Worm (Caenorhabditis elegans) whole organism, mixed stage, embryonic: ENCODE data around the gene F32H5.4.

Experiments
- M03D4.4 ChIP-seq: sonication (generic microtip); optimal IDR thresholded peaks from 2 replicates; lab custom pipeline; 2017; ENCODE audit warnings: mild to moderate bottlenecking, missing genetic modification characterization, missing compliant biosample characterization
- bed-3 ChIP-seq: fragments of 200-800 bp; sonication (Bioruptor generic); optimal IDR thresholded peaks from 3 replicates; lab custom pipeline; 2018; ENCODE audit warnings: mild to moderate bottlenecking, missing genetic modification characterization, moderate library complexity, missing compliant biosample characterization
- blmp-1 ChIP-seq: fragments of 150-350 bp; optimal IDR thresholded peaks from 2 replicates; lab custom pipeline; 2014; ENCODE audit warnings: missing biosample characterization, missing genetic modification characterization
- ceh-39 ChIP-seq: fragments of 150-350 bp; optimal IDR thresholded peaks from 2 replicates; lab custom pipeline; 2014; ENCODE audit warnings: missing biosample characterization, missing genetic modification characterization
- ceh-43 ChIP-seq: fragments of 200-800 bp; sonication (Bioruptor generic); optimal IDR thresholded peaks from 2 replicates; lab custom pipeline; 2018; ENCODE audit warnings: mild to moderate bottlenecking, missing genetic modification characterization, moderate library complexity, missing compliant biosample characterization
- ceh-83 ChIP-seq: fragments of 200-800 bp; sonication (Bioruptor generic); optimal IDR thresholded peaks from 2 replicates; lab custom pipeline; 2018; ENCODE audit warnings: mild to moderate bottlenecking, missing genetic modification characterization, missing compliant biosample characterization
- cnd-1 ChIP-seq: fragments of 200-800 bp; sonication (Bioruptor generic); optimal IDR thresholded peaks from 2 replicates; lab custom pipeline; 2018; ENCODE audit warnings: mild to moderate bottlenecking, missing genetic modification characterization, missing compliant biosample characterization
- drap-1 ChIP-seq: fragments of 200-800 bp; sonication (Bioruptor generic); optimal IDR thresholded peaks from 3 replicates; lab custom pipeline; 2018; ENCODE audit warnings: mild to moderate bottlenecking, missing genetic modification characterization, missing compliant biosample characterization
- elt-1 ChIP-seq: sonication (generic microtip); optimal IDR thresholded peaks from 2 replicates; lab custom pipeline; 2017; ENCODE audit warnings: missing genetic modification characterization, mild to moderate bottlenecking, missing compliant biosample characterization, antibody characterized with exemption, moderate library complexity, borderline replicate concordance; ENCODE audit not compliant: insufficient read depth
- elt-3 ChIP-seq: fragments of 150-350 bp; optimal IDR thresholded peaks from 2 replicates; lab custom pipeline; 2014; ENCODE audit warnings: missing biosample characterization, missing genetic modification characterization
- ham-2 ChIP-seq: fragments of 200-800 bp; sonication (Bioruptor generic); optimal IDR thresholded peaks from 2 replicates; lab custom pipeline; 2018; ENCODE audit warnings: mild to moderate bottlenecking, missing genetic modification characterization, missing compliant biosample characterization
- lin-13 ChIP-seq: fragments of 150-350 bp; optimal IDR thresholded peaks from 2 replicates; lab custom pipeline; 2014; ENCODE audit warnings: missing biosample characterization, missing genetic modification characterization
- lin-32 ChIP-seq: fragments of 200-800 bp; sonication (Bioruptor generic); optimal IDR thresholded peaks from 2 replicates; lab custom pipeline; 2018; ENCODE audit warnings: mild to moderate bottlenecking, missing genetic modification characterization, missing compliant biosample characterization
- lsy-2 ChIP-seq: fragments of 150-350 bp; optimal IDR thresholded peaks from 2 replicates; lab custom pipeline; 2014; ENCODE audit warnings: missing biosample characterization, missing genetic modification characterization
- mab-5 ChIP-seq: fragments of 150-350 bp; optimal IDR thresholded peaks from 2 replicates; lab custom pipeline; 2014; ENCODE audit warnings: missing biosample characterization, missing genetic modification characterization
- mls-2 ChIP-seq: sonication (generic microtip); optimal IDR thresholded peaks from 2 replicates; lab custom pipeline; 2016; ENCODE audit warnings: mild to moderate bottlenecking, missing genetic modification characterization, moderate library complexity, missing compliant biosample characterization
- nhr-12 ChIP-seq: fragments of 150-350 bp; optimal IDR thresholded peaks from 2 replicates; lab custom pipeline; 2014; ENCODE audit warnings: missing biosample characterization, missing genetic modification characterization
- nhr-2 ChIP-seq: fragments of 150-350 bp; optimal IDR thresholded peaks from 2 replicates; lab custom pipeline; 2014; ENCODE audit warnings: missing biosample characterization, missing genetic modification characterization
- nhr-28 ChIP-seq: fragments of 150-350 bp; optimal IDR thresholded peaks from 2 replicates; lab custom pipeline; 2014; ENCODE audit warnings: missing biosample characterization, missing genetic modification characterization
- nhr-76 ChIP-seq: sonication (generic microtip); optimal IDR thresholded peaks from 2 replicates; lab custom pipeline; 2017; ENCODE audit warnings: missing biosample characterization, missing genetic modification characterization
- sem-2 ChIP-seq: fragments of 200-800 bp; sonication (Bioruptor generic); optimal IDR thresholded peaks from 2 replicates; lab custom pipeline; 2018; ENCODE audit warnings: mild to moderate bottlenecking, missing genetic modification characterization, missing compliant biosample characterization
- snpc-4 ChIP-seq: fragments of 150-350 bp; optimal IDR thresholded peaks from 2 replicates; lab custom pipeline; 2014; ENCODE audit warnings: missing biosample characterization, missing genetic modification characterization
- sptf-1 ChIP-seq: sonication (generic microtip); optimal IDR thresholded peaks from 2 replicates; lab custom pipeline; 2017; ENCODE audit warnings: mild to moderate bottlenecking, missing genetic modification characterization, moderate library complexity, missing compliant biosample characterization
- tbx-8 ChIP-seq: fragments of 200-800 bp; sonication (Bioruptor generic); optimal IDR thresholded peaks from 2 replicates; lab custom pipeline; 2018; ENCODE audit warnings: mild to moderate bottlenecking, missing genetic modification characterization, moderate library complexity, missing compliant biosample characterization
- unc-120 ChIP-seq: sonication (generic microtip); optimal IDR thresholded peaks from 2 replicates; lab custom pipeline; 2017; ENCODE audit warnings: missing genetic modification characterization, missing compliant biosample characterization; ENCODE audit not compliant: poor library complexity, severe bottlenecking
- unc-39 ChIP-seq: fragments of 150-350 bp; optimal IDR thresholded peaks from 2 replicates; lab custom pipeline; 2014; ENCODE audit warnings: missing biosample characterization, missing genetic modification characterization
- unc-62 ChIP-seq: fragments of 150-350 bp; optimal IDR thresholded peaks from 2 replicates; lab custom pipeline; 2014; ENCODE audit warnings: missing biosample characterization, missing genetic modification reagents, missing genetic modification characterization
- zip-8 ChIP-seq: fragments of 150-350 bp; optimal IDR thresholded peaks from 2 replicates; lab custom pipeline; 2014; ENCODE audit warnings: missing biosample characterization, missing genetic modification characterization
- ztf-11 ChIP-seq: fragments of 150-350 bp; optimal IDR thresholded peaks from 2 replicates; lab custom pipeline; 2014; ENCODE audit warnings: missing biosample characterization, missing genetic modification characterization

Gene F32H5.4

ce11 chrV:13327463-13327862 is 32.9 kb upstream of the F32H5.4 start, which contains the start of gene str-37:
Gene str-37, plus strand, starts transcription at chrV:13327763.
- TF ChIP-seq unc-62 (GFP tag; lab: Kevin White, UChicago) (no peak), cnd-1 (tag; lab: Kevin White, UChicago) (no peak), ceh-39 (no peak)

ce11 chrV:13330919-13331318 is 29.4 kb upstream of the F32H5.4 start, which contains the start of gene nhr-129:
Gene nhr-129, minus strand, starts transcription at chrV:13331019.
- TF ChIP-seq nhr-28 (tag; lab: Kevin White, UChicago) (no peak), snpc-4 (tag; lab: Kevin White, UChicago) (no peak), zip-8 (no peak), lin-32 (GFP tag; lab: Kevin White, UChicago) (no peak), mab-5 (tag; lab: Kevin White, UChicago) (no peak), mls-2 (no peak), elt-3 (tag; lab: Kevin White, UChicago) (no peak), sptf-1 (no peak), unc-120 (tag; lab: Kevin White, UChicago) (no peak), lin-13 (tag; lab: Kevin White, UChicago) (no peak), blmp-1 (tag; lab: Kevin White, UChicago) (no peak), nhr-12 (tag; lab: Kevin White, UChicago) (no peak), nhr-2 (tag; lab: Kevin White, UChicago) (no peak), lsy-2 (tag; lab: Kevin White, UChicago) (no peak), elt-1 (tag; lab: Kevin White, UChicago) (no peak), unc-39 (tag; lab: Kevin White, UChicago) (no peak), tbx-8 (GFP tag; lab: Kevin White, UChicago) (no peak), ceh-83 (GFP tag; lab: Kevin White, UChicago) (no peak), nhr-76 (tag; lab: Kevin White, UChicago) (no peak)
- TF ChIP-seq, all 35 proteins: peak for 0

DNA sequence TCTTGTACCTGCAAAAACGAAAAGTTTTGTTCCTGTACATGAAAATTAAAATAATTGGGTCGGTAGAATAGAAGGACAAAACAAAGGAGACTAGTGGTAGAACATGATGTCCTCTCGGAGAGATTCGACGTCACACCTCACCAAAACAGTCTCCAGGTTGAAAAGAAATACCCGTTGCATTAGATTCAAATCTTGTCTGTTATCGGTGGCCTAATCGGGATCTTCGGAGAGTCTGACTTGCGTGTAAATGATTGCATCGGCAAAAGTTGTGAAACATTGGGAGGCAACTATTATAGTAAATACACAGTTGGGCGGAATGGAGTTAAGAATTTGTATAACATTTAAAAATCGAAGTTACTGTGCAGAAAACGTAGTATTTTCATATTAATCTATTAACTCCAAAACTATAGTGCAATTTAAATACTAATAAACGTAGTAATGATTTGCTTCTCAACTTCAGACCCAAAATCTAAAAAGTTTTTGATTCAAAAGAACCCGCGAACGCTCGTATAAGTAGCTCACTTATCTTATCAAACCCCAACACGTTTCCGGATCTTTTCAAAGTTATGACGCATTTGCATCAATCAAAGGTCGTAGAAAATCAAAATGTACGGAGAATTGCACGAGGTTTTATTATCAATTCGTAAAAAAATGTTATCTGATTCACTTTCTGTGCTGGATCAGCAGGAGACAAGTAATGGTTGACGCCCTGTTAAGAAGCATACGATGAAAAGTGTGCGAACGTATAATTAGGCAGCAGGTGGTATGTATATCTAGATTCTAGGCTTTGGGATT is 26.8 kb upstream of the F32H5.4 start, which contains the start of gene nhr-168:
TSS of gene nhr-168 (minus strand) at position 486 of the 795 bp plus-strand sequence.
- TF ChIP-seq unc-39 (tag; lab: Kevin White, UChicago) (no peak), elt-1 (tag; lab: Kevin White, UChicago) (peak; percentile 94), mab-5 (tag; lab: Kevin White, UChicago) (no peak), blmp-1 (tag; lab: Kevin White, UChicago) (no peak), lsy-2 (tag; lab: Kevin White, UChicago) (no peak), drap-1 (GFP tag; lab: Kevin White, UChicago) (no peak)
- TF ChIP-seq, all 35 proteins: peak for 1

DNA sequence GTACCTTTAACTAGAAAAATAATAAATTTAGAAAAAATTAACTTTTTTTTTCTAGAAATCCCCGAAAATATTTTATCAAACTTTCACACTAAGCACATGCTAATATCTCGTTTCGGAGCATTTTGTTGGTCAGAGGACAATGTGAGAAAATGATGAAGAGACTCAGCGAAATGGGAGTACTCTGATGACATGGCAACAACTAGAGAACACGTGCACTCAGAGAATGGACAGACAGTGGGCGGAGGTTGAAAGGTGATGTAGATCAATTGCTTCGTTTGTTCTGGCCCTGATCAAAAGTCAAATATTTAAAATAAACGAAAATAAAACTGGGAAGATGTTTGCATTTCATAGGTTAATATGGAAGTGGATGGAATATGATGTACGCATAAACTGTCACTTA is 25.9 kb upstream of the F32H5.4 start:
- TF ChIP-seq ztf-11 (tag; lab: Kevin White, UChicago) (no peak), elt-3 (tag; lab: Kevin White, UChicago) (no peak), elt-1 (tag; lab: Kevin White, UChicago) (no peak), drap-1 (GFP tag; lab: Kevin White, UChicago) (no peak), zip-8 (no peak), nhr-76 (tag; lab: Kevin White, UChicago) (no peak), cnd-1 (tag; lab: Kevin White, UChicago) (no peak), bed-3 (GFP tag; lab: Kevin White, UChicago) (no peak), ceh-83 (GFP tag; lab: Kevin White, UChicago) (no peak), ceh-43 (GFP tag; lab: Kevin White, UChicago) (no peak), nhr-12 (tag; lab: Kevin White, UChicago) (no peak), mls-2 (no peak), M03D4.4 (tag; lab: Kevin White, UChicago) (no peak), sptf-1 (no peak), unc-62 (GFP tag; lab: Kevin White, UChicago) (no peak), sem-2 (GFP tag; lab: Kevin White, UChicago) (no peak), lin-13 (tag; lab: Kevin White, UChicago) (no peak), ham-2 (no peak), nhr-28 (tag; lab: Kevin White, UChicago) (no peak)
